Fruit fly (Drosophila melanogaster) S2 (cell line): ENCODE results near the gene blp.

Source experiments
- CG8478 ChIP-seq: fragments of >200 bp; optimal IDR thresholded peaks from 2 replicates; lab custom pipeline; 2018
- CTCF ChIP-seq, 2 experiments: fragments of >200 bp; optimal IDR thresholded peaks; 2 replicates each; lab custom pipeline; 2018

DNA sequence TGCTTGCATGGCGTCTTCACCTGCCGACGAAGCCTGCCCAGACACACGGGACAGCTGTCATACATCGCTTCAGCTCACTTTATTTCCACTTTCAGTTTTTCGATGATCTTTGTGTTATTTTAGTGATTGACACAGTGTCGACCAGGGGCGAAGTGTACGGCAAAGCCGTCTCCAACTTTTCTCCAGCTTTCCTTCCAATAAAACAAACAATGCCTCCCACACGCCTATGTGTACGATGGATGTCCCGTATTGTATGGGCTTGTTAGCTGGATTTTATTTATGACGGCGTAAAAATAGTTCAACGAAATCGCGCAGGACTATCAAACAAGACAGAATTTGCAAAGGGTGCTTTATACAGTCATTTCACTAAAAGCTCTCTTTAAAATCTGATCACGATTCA is 17.2 kb downstream of the blp start, which contains the start of the genes CG31088 and CG46383:
- TF ChIP-seq CTCF (optimal IDR thresholded peaks at IDR 0.05; lab: Kevin White, UChicago) (no peak), CG8478 (lab: Kevin White, UChicago) (no peak)
